Worm (Caenorhabditis elegans): Measurements from ENCODE around the gene T22F3.12.

ce11 chrV:3587633-3588032 lies 4.4 kb downstream of the T22F3.12 start:
- no peak for TF ChIP-seq cog-1 (tag; optimal IDR thresholded peaks at IDR 0.05)
- TF ChIP-seq ref-1 (GFP tag; conservative IDR thresholded peaks at IDR 0.05) = no peak
- peak; percentile 74 for TF ChIP-seq flt-1 (GFP tag; IDR thresholded peaks at IDR 0.05)
- peak; percentile 66 for TF ChIP-seq med-1 (GFP tag; optimal IDR thresholded peaks at IDR 0.05; ENCODE audit: insufficient read depth)
- TF ChIP-seq klf-2 (GFP tag; conservative IDR thresholded peaks at IDR 0.05) = 0 out of 2 replicates have a peak, but pooled peaks have one; percentile 57
- 0 out of 2 replicates have a peak, but pooled peaks have one; percentile 15 for TF ChIP-seq T22C8.4 (GFP tag; IDR thresholded peaks at IDR 0.05)
- TF ChIP-seq ztf-23 (GFP tag; IDR thresholded peaks at IDR 0.05) = peak; percentile 76

Measured in whole organism, midembryonic.